Fruit fly (Drosophila melanogaster) whole organism, embryonic: Measurements from ENCODE around the gene Tis11.

Source experiments
- BtbVII ChIP-seq: fragments of 200-800 bp; sonication (Bioruptor generic); optimal IDR thresholded peaks from 3 replicates; lab custom pipeline; 2017; ENCODE audit warnings: missing biosample characterization, mild to moderate bottlenecking, missing genetic modification characterization
- CG10654 ChIP-seq: fragments of 200-800 bp; sonication (Bioruptor generic); optimal IDR thresholded peaks from 2 replicates; lab custom pipeline; 2016; ENCODE audit warnings: missing biosample characterization, missing genetic modification characterization
- CG11085 ChIP-seq: fragments of 200-800 bp; sonication (Bioruptor generic); IDR thresholded peaks from 2 replicates; pipeline ENCODE4 v1.3.6; 2022; ENCODE audit warnings: missing biosample characterization, missing genetic modification characterization
- CG11247 ChIP-seq: fragments of 200-800 bp; sonication (Bioruptor generic); IDR thresholded peaks from 2 replicates; pipeline ENCODE4 v1.3.6; 2022; ENCODE audit warnings: missing biosample characterization, missing genetic modification characterization
- CG12071 ChIP-seq: fragments of 200-800 bp; sonication (Bioruptor generic); optimal IDR thresholded peaks from 3 replicates; lab custom pipeline; 2018; ENCODE audit warnings: missing biosample characterization, mild to moderate bottlenecking, missing genetic modification characterization
- CG1233 ChIP-seq: fragments of 200-800 bp; sonication (Bioruptor generic); optimal IDR thresholded peaks from 4 replicates; lab custom pipeline; 2018; ENCODE audit warnings: missing biosample characterization, mild to moderate bottlenecking, missing genetic modification characterization
- CG13296 ChIP-seq: fragments of 200-800 bp; sonication (Bioruptor generic); optimal IDR thresholded peaks from 3 replicates; lab custom pipeline; 2018; ENCODE audit warnings: missing biosample characterization, mild to moderate bottlenecking, missing genetic modification characterization
- CG14710 ChIP-seq: fragments of 200-800 bp; sonication (Bioruptor generic); optimal IDR thresholded peaks from 3 replicates; lab custom pipeline; 2019; ENCODE audit warnings: missing biosample characterization, mild to moderate bottlenecking, missing genetic modification characterization, moderate library complexity
- CG16813 ChIP-seq: fragments of 200-800 bp; sonication (Bioruptor generic); IDR thresholded peaks from 3 replicates; pipeline ENCODE4 v1.3.6; 2022; ENCODE audit warnings: missing biosample characterization, missing genetic modification characterization; ENCODE audit not compliant: partially characterized antibody
- CG16815 ChIP-seq: fragments of 200-800 bp; sonication (Bioruptor generic); optimal IDR thresholded peaks from 3 replicates; lab custom pipeline; 2017; ENCODE audit warnings: missing biosample characterization, mild to moderate bottlenecking, missing genetic modification characterization
- CG2116 ChIP-seq: fragments of 200-800 bp; sonication (Bioruptor generic); optimal IDR thresholded peaks from 3 replicates; lab custom pipeline; 2018; ENCODE audit warnings: missing biosample characterization, mild to moderate bottlenecking, missing genetic modification characterization
- CG2129 ChIP-seq: fragments of 200-800 bp; sonication (Bioruptor generic); IDR thresholded peaks from 2 replicates; pipeline ENCODE4 v1.3.6; 2022; ENCODE audit warnings: missing biosample characterization, missing genetic modification characterization; ENCODE audit not compliant: partially characterized antibody
- CG4617 ChIP-seq: fragments of 200-800 bp; sonication (Bioruptor generic); optimal IDR thresholded peaks from 3 replicates; lab custom pipeline; 2016; ENCODE audit warnings: missing biosample characterization, missing genetic modification characterization, borderline replicate concordance
- CG7372 ChIP-seq: fragments of 200-800 bp; sonication (Bioruptor generic); IDR thresholded peaks from 2 replicates; pipeline ENCODE4 v1.3.6; 2022; ENCODE audit warnings: missing biosample characterization, missing genetic modification characterization
- CG7556 ChIP-seq: fragments of 200-800 bp; sonication (Bioruptor generic); optimal IDR thresholded peaks from 2 replicates; lab custom pipeline; 2017; ENCODE audit warnings: missing biosample characterization, mild to moderate bottlenecking, missing genetic modification characterization
- CG7963 ChIP-seq: fragments of 200-800 bp; sonication (Bioruptor generic); IDR thresholded peaks from 3 replicates; pipeline ENCODE4 v1.3.6; 2022; ENCODE audit warnings: missing biosample characterization, missing genetic modification characterization; ENCODE audit not compliant: partially characterized antibody
- CG9797 ChIP-seq: fragments of 200-800 bp; sonication (Bioruptor generic); optimal IDR thresholded peaks from 3 replicates; lab custom pipeline; 2018; ENCODE audit warnings: missing biosample characterization, mild to moderate bottlenecking, missing genetic modification characterization
- Chrac-16 ChIP-seq: fragments of 200-800 bp; sonication (Bioruptor generic); optimal IDR thresholded peaks from 3 replicates; lab custom pipeline; 2016; ENCODE audit warnings: missing biosample characterization, missing genetic modification characterization
- Dfd ChIP-seq, 2 experiments: fragments of >200 bp; optimal IDR thresholded peaks; 2 replicates each; lab custom pipeline; 2017; ENCODE audit warnings: missing biosample characterization in 2 of 2, missing genetic modification characterization in 2 of 2
- Drgx ChIP-seq: fragments of 200-800 bp; sonication (Bioruptor generic); IDR thresholded peaks from 2 replicates; pipeline ENCODE4 v1.3.6; 2022; ENCODE audit warnings: missing biosample characterization, missing genetic modification characterization
- Ets97D ChIP-seq: fragments of 200-800 bp; sonication (Bioruptor generic); optimal IDR thresholded peaks from 3 replicates; lab custom pipeline; 2016; ENCODE audit warnings: missing biosample characterization, missing genetic modification characterization
- Fer1 ChIP-seq: fragments of 200-800 bp; sonication (Bioruptor generic); optimal IDR thresholded peaks from 2 replicates; lab custom pipeline; 2017; ENCODE audit warnings: missing biosample characterization, mild to moderate bottlenecking, missing genetic modification characterization
- H15 ChIP-seq: fragments of 200-800 bp; sonication (Bioruptor generic); IDR thresholded peaks from 3 replicates; pipeline ENCODE4 v1.3.6; 2022; ENCODE audit warnings: missing biosample characterization, missing genetic modification characterization
- Hand ChIP-seq: fragments of 200-800 bp; sonication (Bioruptor generic); optimal IDR thresholded peaks from 2 replicates; lab custom pipeline; 2017; ENCODE audit warnings: mild to moderate bottlenecking, missing biosample characterization, missing genetic modification reagents, missing genetic modification characterization
- Hey ChIP-seq: fragments of 200-800 bp; sonication (Bioruptor generic); optimal IDR thresholded peaks from 3 replicates; lab custom pipeline; 2018; ENCODE audit warnings: missing biosample characterization, mild to moderate bottlenecking, missing genetic modification characterization
- NC2α ChIP-seq: fragments of 200-800 bp; sonication (Bioruptor generic); optimal IDR thresholded peaks from 2 replicates; lab custom pipeline; 2016; ENCODE audit warnings: missing biosample characterization, missing genetic modification characterization
- NfI ChIP-seq: fragments of 200-800 bp; sonication (Bioruptor generic); optimal IDR thresholded peaks from 3 replicates; lab custom pipeline; 2018; ENCODE audit warnings: missing biosample characterization, mild to moderate bottlenecking, missing genetic modification characterization, moderate library complexity
- Oaz ChIP-seq: fragments of 200-800 bp; sonication (Bioruptor generic); IDR thresholded peaks from 2 replicates; pipeline ENCODE4 v1.3.6; 2022; ENCODE audit warnings: missing biosample characterization, missing genetic modification characterization
- Opbp ChIP-seq: fragments of 200-800 bp; sonication (Bioruptor generic); IDR thresholded peaks from 3 replicates; pipeline ENCODE4 v1.3.6; 2022; ENCODE audit warnings: missing biosample characterization, missing genetic modification characterization; ENCODE audit not compliant: partially characterized antibody
- PHDP ChIP-seq: fragments of 200-800 bp; sonication (Bioruptor generic); optimal IDR thresholded peaks from 3 replicates; lab custom pipeline; 2018; ENCODE audit warnings: missing biosample characterization, mild to moderate bottlenecking, missing genetic modification characterization, moderate library complexity
- Ptx1 ChIP-seq: fragments of 200-800 bp; sonication (Bioruptor generic); IDR thresholded peaks from 2 replicates; pipeline ENCODE4 v1.3.6; 2022; ENCODE audit warnings: missing biosample characterization, missing genetic modification characterization
- Sry-β ChIP-seq: fragments of 200-800 bp; sonication (Bioruptor generic); optimal IDR thresholded peaks from 2 replicates; lab custom pipeline; 2018; ENCODE audit warnings: missing biosample characterization, mild to moderate bottlenecking, missing genetic modification characterization, moderate library complexity
- Vsx1 ChIP-seq: fragments of 200-800 bp; sonication (Bioruptor generic); optimal IDR thresholded peaks from 2 replicates; lab custom pipeline; 2017; ENCODE audit warnings: missing biosample characterization, mild to moderate bottlenecking, missing genetic modification characterization, missing genetic modification reagents
- chinmo ChIP-seq: fragments of 200-800 bp; sonication (Bioruptor generic); IDR thresholded peaks from 4 replicates; pipeline ENCODE4 v1.3.6; 2022; ENCODE audit warnings: missing biosample characterization, missing genetic modification characterization; ENCODE audit not compliant: partially characterized antibody
- dimm ChIP-seq: fragments of 200-800 bp; sonication (Bioruptor generic); IDR thresholded peaks from 2 replicates; pipeline ENCODE4 v1.3.6; 2022; ENCODE audit warnings: missing biosample characterization, missing genetic modification characterization
- dmrt11E ChIP-seq: fragments of 200-800 bp; sonication (Bioruptor generic); optimal IDR thresholded peaks from 3 replicates; lab custom pipeline; 2018; ENCODE audit warnings: missing biosample characterization, mild to moderate bottlenecking, missing genetic modification characterization, moderate library complexity
- en ChIP-seq: fragments of 200-800 bp; sonication (Bioruptor generic); optimal IDR thresholded peaks from 2 replicates; lab custom pipeline; 2016; ENCODE audit warnings: missing biosample characterization, missing genetic modification characterization
- gro ChIP-seq: fragments of 200-800 bp; sonication (Bioruptor generic); optimal IDR thresholded peaks from 2 replicates; lab custom pipeline; 2016; ENCODE audit warnings: missing biosample characterization, missing genetic modification characterization
- kay ChIP-seq: fragments of 200-800 bp; sonication (Bioruptor generic); optimal IDR thresholded peaks from 2 replicates; lab custom pipeline; 2016; ENCODE audit warnings: missing biosample characterization, missing genetic modification characterization
- mirr ChIP-seq: fragments of 200-800 bp; sonication (Bioruptor generic); optimal IDR thresholded peaks from 3 replicates; lab custom pipeline; 2018; ENCODE audit warnings: missing biosample characterization, mild to moderate bottlenecking, missing genetic modification characterization
- nau ChIP-seq: fragments of 200-800 bp; sonication (Bioruptor generic); optimal IDR thresholded peaks from 3 replicates; lab custom pipeline; 2017; ENCODE audit warnings: missing biosample characterization, mild to moderate bottlenecking, missing genetic modification characterization, missing genetic modification reagents
- nmo ChIP-seq: fragments of 200-800 bp; sonication (Bioruptor generic); optimal IDR thresholded peaks from 2 replicates; lab custom pipeline; 2018; ENCODE audit warnings: missing biosample characterization, mild to moderate bottlenecking, missing genetic modification characterization, moderate library complexity
- odd ChIP-seq: fragments of 200-800 bp; sonication (Bioruptor generic); optimal IDR thresholded peaks from 2 replicates; lab custom pipeline; 2017; ENCODE audit warnings: missing biosample characterization, mild to moderate bottlenecking, missing genetic modification characterization
- pfk ChIP-seq: fragments of 200-800 bp; sonication (Bioruptor generic); optimal IDR thresholded peaks from 2 replicates; lab custom pipeline; 2018; ENCODE audit warnings: missing biosample characterization, mild to moderate bottlenecking, missing genetic modification characterization, moderate library complexity
- sens ChIP-seq: fragments of 200-800 bp; sonication (Bioruptor generic); peaks from one replicate; lab custom pipeline; 2016; ENCODE audit warnings: missing biosample characterization, missing genetic modification characterization
- sens-2 ChIP-seq: fragments of 200-800 bp; sonication (Bioruptor generic); IDR thresholded peaks from 2 replicates; pipeline ENCODE4 v1.3.6; 2022; ENCODE audit warnings: missing biosample characterization, missing genetic modification characterization
- sima ChIP-seq: fragments of 200-800 bp; sonication (Bioruptor generic); optimal IDR thresholded peaks from 2 replicates; lab custom pipeline; 2016; ENCODE audit warnings: missing biosample characterization, missing genetic modification characterization
- slbo ChIP-seq: fragments of 200-800 bp; sonication (Bioruptor generic); IDR thresholded peaks from 2 replicates; pipeline ENCODE4 v1.3.6; 2022; ENCODE audit warnings: missing biosample characterization, missing genetic modification characterization
- vfl ChIP-seq: fragments of 200-800 bp; sonication (Bioruptor generic); optimal IDR thresholded peaks from 2 replicates; lab custom pipeline; 2016; ENCODE audit warnings: missing biosample characterization, missing genetic modification characterization

Tis11 gene

DNA sequence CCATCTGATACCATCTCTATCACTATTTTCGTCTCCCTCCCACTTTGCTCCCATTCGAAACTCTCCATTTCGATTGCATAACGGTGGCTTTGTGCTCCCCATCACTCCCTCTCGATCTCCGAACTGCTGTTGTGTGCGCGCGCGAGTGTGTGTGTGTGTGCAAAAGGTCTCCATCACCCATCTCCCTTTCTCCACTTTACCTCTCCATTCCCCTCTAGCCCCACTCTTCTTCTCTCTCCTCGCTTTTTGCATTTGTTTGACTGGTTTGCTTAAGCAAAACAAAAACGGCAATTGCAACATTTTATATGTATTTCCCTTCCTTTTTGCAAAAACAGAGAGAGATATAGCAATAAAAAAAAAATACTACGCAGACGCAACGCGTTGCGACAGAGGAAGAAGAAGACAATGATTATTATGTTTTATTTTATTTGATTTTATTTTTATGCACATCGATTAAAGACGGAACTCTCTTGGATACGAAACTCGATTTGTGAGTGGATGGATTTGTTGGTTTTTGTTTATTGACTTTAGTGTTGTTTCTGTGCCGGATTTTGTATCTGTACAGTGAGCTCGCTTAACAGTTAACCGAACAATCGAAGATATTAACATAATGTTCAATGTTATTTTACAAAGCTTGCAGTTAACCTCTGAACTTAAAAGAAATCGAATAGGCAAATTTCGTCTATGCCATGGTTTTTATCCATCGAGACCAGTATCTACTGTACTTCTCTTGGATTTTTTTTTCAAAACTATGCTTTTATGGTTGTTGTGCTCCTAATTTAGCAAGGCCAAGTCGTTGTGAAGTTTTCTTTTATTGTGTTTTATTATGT lies 10.7 kb downstream of the Tis11 start (continued):
- TF ChIP-seq CG4617 (GFP tag; lab: Kevin White, UChicago) (no peak), CG7963 (GFP tag; lab: Robert Waterston, UW) (no peak), kay (no peak), pfk (GFP tag; lab: Kevin White, UChicago) (no peak), nau (GFP tag; lab: Kevin White, UChicago) (peak; percentile 5), NC2α (peak; percentile 25), NfI (peak; percentile 73), CG2116 (GFP tag; lab: Kevin White, UChicago) (peak; percentile 23), CG1233 (no peak), CG2129 (GFP tag; lab: Robert Waterston, UW) (no peak), Vsx1 (GFP tag; lab: Kevin White, UChicago) (no peak), Oaz (GFP tag; lab: Robert Waterston, UW) (peak; percentile 47; the same call in 1 of the 2 replicates), sens-2 (GFP tag; lab: Robert Waterston, UW) (no peak), Ets97D (no peak), PHDP (peak; percentile 65), dimm (no peak), CG7372 (GFP tag; lab: Robert Waterston, UW) (peak; percentile 48; the same call in 1 of the 2 replicates), en (no peak), Opbp (no peak), CG16813 (no peak), slbo (GFP tag; lab: Robert Waterston, UW) (peak; percentile 85), Sry-β (GFP tag; lab: Kevin White, UChicago) (no peak), chinmo (no peak), CG10654 (GFP tag; lab: Kevin White, UChicago) (peak; percentile 15), vfl (peak; percentile 52), sima (GFP tag; lab: Kevin White, UChicago) (no peak), nmo (peak; percentile 42), Chrac-16 (GFP tag; lab: Kevin White, UChicago) (peak; percentile 67), dmrt11E (peak; percentile 24), mirr (GFP tag; lab: Kevin White, UChicago) (peak; percentile 45), Hand (GFP tag; lab: Kevin White, UChicago) (peak; percentile 58), sens (GFP tag; lab: Kevin White, UChicago) (peak; percentile 92), Fer1 (GFP tag; lab: Kevin White, UChicago) (peak; percentile 63), CG12071 (GFP tag; lab: Kevin White, UChicago) (peak; percentile 68), BtbVII (peak; percentile 65), odd (GFP tag; lab: Kevin White, UChicago) (peak; percentile 24), CG11247 (GFP tag; lab: Robert Waterston, UW) (peak; percentile 62), Hey (tag; lab: Kevin White, UChicago) (peak; percentile 10), H15 (peak; percentile 64; the same call in 1 of the 3 replicates), gro (GFP tag; lab: Kevin White, UChicago) (peak; percentile 79), CG9797 (GFP tag; lab: Kevin White, UChicago) (no peak), Ptx1 (peak; percentile 70), Dfd (GFP tag; optimal IDR thresholded peaks at IDR 0.05; lab: Kevin White, UChicago) (no peak), CG16815 (GFP tag; lab: Kevin White, UChicago) (peak; percentile 17), CG11085 (GFP tag; lab: Robert Waterston, UW) (peak; percentile 54; the same call in 1 of the 2 replicates), CG7556 (GFP tag; lab: Kevin White, UChicago) (peak; percentile 50), CG14710 (tag; lab: Kevin White, UChicago) (peak; percentile 16), Drgx (GFP tag; lab: Robert Waterston, UW) (peak; percentile 75), CG13296 (GFP tag; lab: Kevin White, UChicago) (peak; percentile 68)
